Worm (Caenorhabditis elegans): ENCODE results near the gene coa-4.
A peak's percentile ranks its signal among the peaks of the same experiment; 100 is the strongest.

Gene coa-4

ce11 chrIV:9367852-9368627, 32.6 kb upstream of the coa-4 start (continued):
- TF ChIP-seq dpl-1 (GFP tag; optimal IDR thresholded peaks at IDR 0.05) (peak; percentile 76), Y79H2A.3 (GFP tag; conservative IDR thresholded peaks at IDR 0.05) (no peak), ceh-100 (GFP tag; IDR thresholded peaks at IDR 0.05) (no peak), ceh-58 (GFP tag; IDR thresholded peaks at IDR 0.05) (no peak), dpff-1 (tag; optimal IDR thresholded peaks at IDR 0.05) (no peak), mel-28 (tag; optimal IDR thresholded peaks at IDR 0.05; ENCODE audit: borderline replicate concordance) (no peak), F10E7.11 (tag; optimal IDR thresholded peaks at IDR 0.05) (no peak), xnd-1 (tag; optimal IDR thresholded peaks at IDR 0.05) (peak; percentile 89), snpc-4 (GFP tag; optimal IDR thresholded peaks at IDR 0.05) (peak; percentile 10), snpc-4 (tag; optimal IDR thresholded peaks at IDR 0.05) (peak in 2 of 4 experiments; percentile 9 to 48), F22D6.2 (tag; optimal IDR thresholded peaks at IDR 0.05) (no peak), hmg-1.2 (GFP tag; IDR thresholded peaks at IDR 0.05) (peak; percentile 35; the same call in 1 of the 2 replicates), snpc-1.3 (tag; optimal IDR thresholded peaks at IDR 0.05; ENCODE audit: insufficient read depth) (peak; percentile 67), Y56A3A.18 (GFP tag; IDR thresholded peaks at IDR 0.05) (no peak), F57C9.4 (tag; optimal IDR thresholded peaks at IDR 0.05) (no peak), ceh-27 (GFP tag; optimal IDR thresholded peaks at IDR 0.05) (peak; percentile 24), madf-8 (GFP tag; conservative IDR thresholded peaks at IDR 0.05) (peak; percentile 82), B0261.1 (tag; optimal IDR thresholded peaks at IDR 0.05) (no peak), nhr-80 (tag; optimal IDR thresholded peaks at IDR 0.05) (peak; percentile 15), nhr-120 (GFP tag; IDR thresholded peaks at IDR 0.05) (no peak), die-1 (tag; optimal IDR thresholded peaks at IDR 0.05) (no peak), snpc-1.1 (tag; optimal IDR thresholded peaks at IDR 0.05; ENCODE audit: insufficient read depth) (peak; percentile 37), sdz-38 (tag; optimal IDR thresholded peaks at IDR 0.05) (no peak), F57A8.1 (GFP tag; optimal IDR thresholded peaks at IDR 0.05) (no peak), attf-5 (GFP tag; optimal IDR thresholded peaks at IDR 0.05) (peak; percentile 10), egl-44 (GFP tag; IDR thresholded peaks at IDR 0.05) (no peak), let-607 (tag; optimal IDR thresholded peaks at IDR 0.05) (no peak), gei-17 (GFP tag; optimal IDR thresholded peaks at IDR 0.05) (no peak), mxl-1 (tag; optimal IDR thresholded peaks at IDR 0.05) (no peak), B0019.2 (GFP tag; conservative IDR thresholded peaks at IDR 0.05) (peak; percentile 20; the same call in 1 of the 2 replicates), tbx-9 (tag; optimal IDR thresholded peaks at IDR 0.05; ENCODE audit: borderline replicate concordance) (no peak), ztf-18 (tag; optimal IDR thresholded peaks at IDR 0.05) (no peak)

ce11 chrIV:9366411-9366810, 31.0 kb upstream of the coa-4 start, which contains the start of gene pezo-1:
Gene pezo-1, minus strand, starts transcription at chrIV:9366511.
- TF ChIP-seq snpc-3.4 (tag; optimal IDR thresholded peaks at IDR 0.05): peak; percentile 11
- no peak for TF ChIP-seq tlf-1 (GFP tag; optimal IDR thresholded peaks at IDR 0.05)
- TF ChIP-seq hsf-1 (GFP tag; IDR thresholded peaks at IDR 0.05): 0 out of 2 replicates have a peak, but pooled peaks have one; percentile 25
- TF ChIP-seq lsl-1 (GFP tag; optimal IDR thresholded peaks at IDR 0.05): peak; percentile 28

All from whole organism, young adult.